Fruit fly (Drosophila melanogaster): ENCODE results near the gene bc10.

DNA sequence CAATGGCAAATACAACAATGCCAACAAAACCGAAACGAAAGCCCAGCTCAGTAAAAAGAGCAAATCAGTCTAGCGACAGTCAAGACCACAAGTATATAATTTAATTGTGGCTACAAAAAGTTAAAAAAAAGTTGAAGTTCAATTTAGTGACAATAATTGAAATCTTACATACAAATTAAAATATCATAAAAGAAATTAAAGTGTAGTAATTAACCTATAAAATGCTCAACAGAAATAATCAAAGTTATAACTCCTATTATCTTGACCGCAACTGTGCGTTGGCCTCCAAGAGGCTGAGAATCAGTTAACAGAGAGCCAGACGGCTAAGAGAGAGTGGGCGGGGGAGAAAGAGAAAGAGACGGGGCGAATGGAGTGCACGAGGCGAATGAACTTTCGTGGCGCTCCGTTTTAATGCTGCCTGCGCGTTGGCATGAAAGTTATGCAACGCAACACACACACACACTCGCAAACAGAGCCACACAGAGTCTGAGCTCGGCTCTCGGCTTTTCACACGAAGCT lies 46.8 kb downstream of the bc10 start:
- no peak; the same call in 2 of the 3 replicates for TF ChIP-seq fd96Ca (GFP tag; IDR thresholded peaks at IDR 0.05)
- TF ChIP-seq Ets98B (GFP tag; IDR thresholded peaks at IDR 0.05) = peak; percentile 92
- TF ChIP-seq CG4496 (GFP tag; IDR thresholded peaks at IDR 0.05) = peak; percentile 93
- TF ChIP-seq rn (GFP tag; IDR thresholded peaks at IDR 0.05) = peak; percentile 73
